Worm (Caenorhabditis elegans) whole organism, L1 larva: ENCODE measurements around the gene dcaf-1.

Experiments used
- C34B4.2 ChIP-seq: sonication (generic microtip); optimal IDR thresholded peaks from 2 replicates; lab custom pipeline; 2017; ENCODE audit warnings: mild to moderate bottlenecking, missing genetic modification characterization, missing compliant biosample characterization
- egl-27 ChIP-seq, 2 experiments: fragments of 150-350 bp in 1 of 2; sonication (generic microtip); optimal IDR thresholded peaks; 3 replicates each; lab custom pipeline; 2017 to 2018; ENCODE audit warnings: missing biosample characterization in 2 of 2, missing genetic modification characterization in 2 of 2, missing genetic modification reagents in 2 of 2
- elt-3 ChIP-seq, 6 experiments: fragments of 150-350 bp in 1 of 6; sonication (generic microtip); optimal IDR thresholded peaks; 2 replicates each; lab custom pipeline; 2017 to 2018; ENCODE audit warnings: missing biosample characterization in 6 of 6, missing genetic modification characterization in 6 of 6, inconsistent platforms in 1 of 6
- irx-1 ChIP-seq: sonication (generic microtip); optimal IDR thresholded peaks from 2 replicates; lab custom pipeline; 2016; ENCODE audit warnings: missing genetic modification characterization, missing compliant biosample characterization
- nhr-12 ChIP-seq: sonication (generic microtip); optimal IDR thresholded peaks from 2 replicates; lab custom pipeline; 2017; ENCODE audit warnings: missing biosample characterization, missing genetic modification characterization
- nhr-237 ChIP-seq: fragments of 150-350 bp; optimal IDR thresholded peaks from 2 replicates; lab custom pipeline; 2014; ENCODE audit warnings: missing biosample characterization, missing genetic modification characterization
- nhr-85 ChIP-seq: sonication (generic microtip); peaks from one replicate; lab custom pipeline; 2016; ENCODE audit warnings: missing genetic modification characterization, inconsistent platforms, missing compliant biosample characterization
- snpc-4 ChIP-seq: fragments of 150-350 bp; optimal IDR thresholded peaks from 2 replicates; lab custom pipeline; 2014; ENCODE audit warnings: missing biosample characterization, missing genetic modification characterization
- sptf-1 ChIP-seq: fragments of 150-350 bp; optimal IDR thresholded peaks from 2 replicates; lab custom pipeline; 2014; ENCODE audit warnings: missing biosample characterization, missing genetic modification characterization
- swsn-7 ChIP-seq: sonication (generic microtip); optimal IDR thresholded peaks from 2 replicates; lab custom pipeline; 2016; ENCODE audit warnings: missing genetic modification characterization, missing compliant biosample characterization
- unc-98 ChIP-seq: fragments of 200-800 bp; sonication (Bioruptor generic); IDR thresholded peaks from 2 replicates; pipeline ENCODE4 v1.3.6; 2022; ENCODE audit warnings: missing genetic modification characterization, missing compliant biosample characterization
- ztf-4 ChIP-seq: fragments of 150-350 bp; optimal IDR thresholded peaks from 2 replicates; lab custom pipeline; 2014; ENCODE audit warnings: missing biosample characterization, missing genetic modification characterization

- TF ChIP-seq elt-3 (tag; optimal IDR thresholded peaks at IDR 0.05; lab: Kevin White, UChicago) (no peak), ztf-4 (no peak), egl-27 (tag; optimal IDR thresholded peaks at IDR 0.05; lab: Kevin White, UChicago) (no peak), unc-98 (no peak), nhr-237 (tag; lab: Kevin White, UChicago) (no peak), snpc-4 (no peak), swsn-7 (no peak), nhr-85 (no peak), nhr-12 (tag; lab: Kevin White, UChicago) (no peak), sptf-1 (tag; lab: Kevin White, UChicago) (no peak), irx-1 (tag; lab: Kevin White, UChicago) (no peak), C34B4.2 (tag; lab: Kevin White, UChicago) (no peak)
These were observed 36.4 kb upstream of the dcaf-1 start, which contains the start of gene C28D4.7 for ce11 chrIV:9742883-9743282.
